Fruit fly (Drosophila melanogaster): ENCODE results near the gene Hug.
"Not testable (repeated sequence)": the region's sequence is repeated elsewhere in the genome, so short reads cannot be mapped to it uniquely, and the experiment has no call there.

The Hug gene

dm6 chr3R:12525888-12526287 lies at the start of gene Hug:
Gene Hug, plus strand, starts transcription at chr3R:12526188.
- TF ChIP-seq CG8478 (optimal IDR thresholded peaks at IDR 0.05) (no peak), CTCF (optimal IDR thresholded peaks at IDR 0.05) (no peak)

DNA sequence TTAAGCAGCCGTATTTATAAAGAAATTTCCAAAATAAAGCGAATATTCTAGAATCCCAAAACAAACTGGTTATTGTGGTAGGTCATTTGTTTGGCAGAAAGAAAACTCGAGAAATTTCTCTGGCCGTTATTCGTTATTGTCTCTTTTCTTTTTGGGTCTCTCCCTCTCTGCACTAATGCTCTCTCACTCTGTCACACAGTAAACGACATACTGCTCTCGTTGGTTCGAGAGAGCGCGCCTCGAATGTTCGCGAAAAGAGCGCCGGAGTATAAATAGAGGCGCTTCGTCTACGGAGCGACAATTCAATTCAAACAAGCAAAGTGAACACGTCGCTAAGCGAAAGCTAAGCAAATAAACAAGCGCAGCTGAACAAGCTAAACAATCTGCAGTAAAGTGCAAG lies 23.8 kb upstream of the Hug start, which contains the start of gene Hsp70Bbb:
TSS of gene Hsp70Bbb (plus strand) at position 301 of the 400 bp plus-strand sequence.
- not testable (repeated sequence) for TF ChIP-seq CTCF, CG8478 (optimal IDR thresholded peaks at IDR 0.05)

DNA sequence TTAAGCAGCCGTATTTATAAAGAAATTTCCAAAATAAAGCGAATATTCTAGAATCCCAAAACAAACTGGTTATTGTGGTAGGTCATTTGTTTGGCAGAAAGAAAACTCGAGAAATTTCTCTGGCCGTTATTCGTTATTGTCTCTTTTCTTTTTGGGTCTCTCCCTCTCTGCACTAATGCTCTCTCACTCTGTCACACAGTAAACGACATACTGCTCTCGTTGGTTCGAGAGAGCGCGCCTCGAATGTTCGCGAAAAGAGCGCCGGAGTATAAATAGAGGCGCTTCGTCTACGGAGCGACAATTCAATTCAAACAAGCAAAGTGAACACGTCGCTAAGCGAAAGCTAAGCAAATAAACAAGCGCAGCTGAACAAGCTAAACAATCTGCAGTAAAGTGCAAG lies 20.5 kb upstream of the Hug start, which contains the start of gene Hsp70Bb:
TSS of gene Hsp70Bb (plus strand) at position 301 of the 400 bp plus-strand sequence.
- not testable (repeated sequence) for TF ChIP-seq CTCF, CG8478 (optimal IDR thresholded peaks at IDR 0.05)

- not testable (repeated sequence) for TF ChIP-seq CTCF, CG8478 (optimal IDR thresholded peaks at IDR 0.05)
These were observed 17.2 kb upstream of the Hug start, which contains the start of gene Hsp70Bc for dm6 chr3R:12508776-12509175. Gene Hsp70Bc, plus strand, starts transcription at chr3R:12509076.

DNA sequence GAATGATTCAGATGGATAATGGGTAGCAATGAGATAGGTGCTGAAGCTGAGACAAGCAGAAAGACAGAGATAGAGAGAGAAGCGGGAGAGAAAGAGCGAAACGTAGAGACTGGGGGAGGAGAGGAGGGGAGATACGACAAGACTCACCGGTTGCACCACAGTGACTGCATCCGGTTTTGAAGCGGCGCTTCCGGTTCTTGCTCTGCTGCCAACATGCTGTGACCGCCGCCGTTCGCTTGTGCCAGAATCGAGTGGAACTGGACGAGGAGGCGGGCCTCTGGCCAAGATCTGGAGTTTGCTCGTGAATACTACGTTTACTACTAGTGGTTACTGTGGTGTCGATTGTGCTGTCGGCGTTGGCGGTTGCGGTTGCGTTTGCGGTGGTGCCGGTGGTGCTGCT lies 11.0 kb upstream of the Hug start:
- TF ChIP-seq CG8478 (optimal IDR thresholded peaks at IDR 0.05) (no peak), CTCF (optimal IDR thresholded peaks at IDR 0.05) (no peak)

DNA sequence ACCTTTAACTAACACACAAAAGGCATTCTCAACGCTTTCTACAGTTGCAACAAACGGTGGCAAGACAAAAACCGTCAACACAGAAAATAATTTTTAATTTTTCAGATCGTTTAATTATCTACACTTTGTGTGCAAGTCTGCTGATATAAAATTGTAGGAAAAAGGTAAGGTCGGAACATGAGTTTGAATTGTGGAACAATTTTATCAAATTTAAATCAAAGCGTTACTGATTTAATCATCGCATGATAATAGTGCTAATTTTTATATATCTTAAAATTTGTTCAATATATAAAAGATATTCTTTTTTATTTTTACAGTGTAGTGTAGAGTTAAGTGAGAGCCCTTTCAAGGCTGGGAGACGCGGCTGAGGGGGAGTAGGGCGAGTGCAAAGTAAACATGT lies 17.0 kb downstream of the Hug start:
- no peak for TF ChIP-seq CG8478 (optimal IDR thresholded peaks at IDR 0.05)
- no peak for TF ChIP-seq CTCF (optimal IDR thresholded peaks at IDR 0.05)

- TF ChIP-seq CG8478 (optimal IDR thresholded peaks at IDR 0.05): no peak
- no peak for TF ChIP-seq CTCF (optimal IDR thresholded peaks at IDR 0.05)
These were observed 22.2 kb downstream of the Hug start, which contains the start of gene Octbeta3R for dm6 chr3R:12548229-12548628. Gene Octbeta3R, minus strand, starts transcription at chr3R:12548229.

DNA sequence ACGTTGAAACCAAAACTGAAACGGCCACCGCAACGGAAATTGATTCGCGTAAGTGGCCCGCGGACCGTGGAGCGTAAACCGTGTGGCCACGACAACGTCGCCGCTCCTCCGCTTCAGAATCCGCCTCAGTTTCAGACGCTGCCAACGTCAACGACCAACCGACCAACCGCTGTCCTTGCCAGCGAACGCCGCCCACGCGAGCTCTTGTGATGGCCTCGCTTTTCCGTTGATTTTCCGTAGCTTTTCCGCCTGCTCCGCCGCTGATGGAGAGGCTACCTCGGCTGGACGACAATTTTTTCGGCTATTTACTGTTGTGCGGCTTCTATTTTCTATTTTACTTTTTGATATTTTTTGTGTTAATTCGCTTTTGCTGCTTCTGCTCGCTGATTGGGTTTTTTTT lies 35.2 kb downstream of the Hug start:
- TF ChIP-seq CG8478 (optimal IDR thresholded peaks at IDR 0.05) (no peak), CTCF (optimal IDR thresholded peaks at IDR 0.05) (no peak)

DNA sequence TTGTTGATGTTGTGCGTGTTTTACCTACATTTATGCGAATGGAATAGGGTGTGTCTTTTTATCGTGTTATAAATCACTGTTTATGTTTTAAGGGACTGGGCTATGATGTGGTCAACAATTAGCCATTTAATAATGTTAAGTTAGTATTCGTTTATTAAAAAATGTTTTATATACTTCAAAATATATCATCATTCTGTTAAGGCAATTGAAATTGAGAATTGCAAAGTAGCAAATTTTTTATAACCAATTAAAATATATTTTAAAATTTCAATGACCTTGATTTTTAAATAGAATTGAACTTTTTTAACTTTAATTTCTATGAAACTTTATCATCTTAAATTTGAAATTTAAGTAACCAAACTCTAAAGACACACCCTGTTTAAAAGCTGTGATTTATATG lies 36.0 kb downstream of the Hug start:
- TF ChIP-seq CTCF (optimal IDR thresholded peaks at IDR 0.05) (no peak), CG8478 (optimal IDR thresholded peaks at IDR 0.05) (no peak)

DNA sequence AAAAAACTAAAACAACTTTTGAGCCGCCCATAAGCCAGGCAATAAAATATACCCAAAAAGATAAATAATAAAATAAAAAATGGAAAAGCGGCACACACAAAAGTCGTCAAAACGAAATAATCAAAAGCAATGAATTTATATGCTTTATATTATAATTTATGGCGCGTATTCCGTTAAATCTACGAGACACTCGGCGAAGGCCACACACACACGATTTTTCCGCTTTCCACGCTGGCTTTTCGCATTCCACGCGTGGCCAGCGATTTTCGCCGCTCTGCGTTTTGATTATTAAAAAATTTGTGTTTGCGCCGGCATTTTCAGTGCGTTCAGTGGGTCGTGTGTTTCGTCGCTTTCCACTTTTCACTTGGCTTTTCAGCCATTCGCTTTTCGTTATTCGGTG lies 42.8 kb downstream of the Hug start:
- TF ChIP-seq CG8478 (optimal IDR thresholded peaks at IDR 0.05) (no peak), CTCF (optimal IDR thresholded peaks at IDR 0.05) (no peak)
